Fruit fly (Drosophila melanogaster): ENCODE measurements around the gene Octbeta2R.
"Not testable (repeated sequence)": the region's sequence is repeated elsewhere in the genome, so short reads cannot be mapped to it uniquely, and the experiment has no call there.

Gene Octbeta2R

DNA sequence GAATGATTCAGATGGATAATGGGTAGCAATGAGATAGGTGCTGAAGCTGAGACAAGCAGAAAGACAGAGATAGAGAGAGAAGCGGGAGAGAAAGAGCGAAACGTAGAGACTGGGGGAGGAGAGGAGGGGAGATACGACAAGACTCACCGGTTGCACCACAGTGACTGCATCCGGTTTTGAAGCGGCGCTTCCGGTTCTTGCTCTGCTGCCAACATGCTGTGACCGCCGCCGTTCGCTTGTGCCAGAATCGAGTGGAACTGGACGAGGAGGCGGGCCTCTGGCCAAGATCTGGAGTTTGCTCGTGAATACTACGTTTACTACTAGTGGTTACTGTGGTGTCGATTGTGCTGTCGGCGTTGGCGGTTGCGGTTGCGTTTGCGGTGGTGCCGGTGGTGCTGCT is 80.5 kb downstream of the Octbeta2R start:
- no peak for TF ChIP-seq Sin3A (optimal IDR thresholded peaks at IDR 0.05)
- TF ChIP-seq psq (optimal IDR thresholded peaks at IDR 0.05): no peak
- TF ChIP-seq ttk (optimal IDR thresholded peaks at IDR 0.05): no peak

DNA sequence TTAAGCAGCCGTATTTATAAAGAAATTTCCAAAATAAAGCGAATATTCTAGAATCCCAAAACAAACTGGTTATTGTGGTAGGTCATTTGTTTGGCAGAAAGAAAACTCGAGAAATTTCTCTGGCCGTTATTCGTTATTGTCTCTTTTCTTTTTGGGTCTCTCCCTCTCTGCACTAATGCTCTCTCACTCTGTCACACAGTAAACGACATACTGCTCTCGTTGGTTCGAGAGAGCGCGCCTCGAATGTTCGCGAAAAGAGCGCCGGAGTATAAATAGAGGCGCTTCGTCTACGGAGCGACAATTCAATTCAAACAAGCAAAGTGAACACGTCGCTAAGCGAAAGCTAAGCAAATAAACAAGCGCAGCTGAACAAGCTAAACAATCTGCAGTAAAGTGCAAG is 86.7 kb downstream of the Octbeta2R start, which contains the start of gene Hsp70Bc:
TSS of gene Hsp70Bc (plus strand) at position 301 of the 400 bp plus-strand sequence.
- TF ChIP-seq ttk, h, insv (optimal IDR thresholded peaks at IDR 0.05): not testable (repeated sequence)

DNA sequence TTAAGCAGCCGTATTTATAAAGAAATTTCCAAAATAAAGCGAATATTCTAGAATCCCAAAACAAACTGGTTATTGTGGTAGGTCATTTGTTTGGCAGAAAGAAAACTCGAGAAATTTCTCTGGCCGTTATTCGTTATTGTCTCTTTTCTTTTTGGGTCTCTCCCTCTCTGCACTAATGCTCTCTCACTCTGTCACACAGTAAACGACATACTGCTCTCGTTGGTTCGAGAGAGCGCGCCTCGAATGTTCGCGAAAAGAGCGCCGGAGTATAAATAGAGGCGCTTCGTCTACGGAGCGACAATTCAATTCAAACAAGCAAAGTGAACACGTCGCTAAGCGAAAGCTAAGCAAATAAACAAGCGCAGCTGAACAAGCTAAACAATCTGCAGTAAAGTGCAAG is 90.0 kb downstream of the Octbeta2R start, which contains the start of gene Hsp70Bb:
TSS of gene Hsp70Bb (plus strand) at position 301 of the 400 bp plus-strand sequence.
- not testable (repeated sequence) for TF ChIP-seq Myc, Sin3A, insv (optimal IDR thresholded peaks at IDR 0.05)

DNA sequence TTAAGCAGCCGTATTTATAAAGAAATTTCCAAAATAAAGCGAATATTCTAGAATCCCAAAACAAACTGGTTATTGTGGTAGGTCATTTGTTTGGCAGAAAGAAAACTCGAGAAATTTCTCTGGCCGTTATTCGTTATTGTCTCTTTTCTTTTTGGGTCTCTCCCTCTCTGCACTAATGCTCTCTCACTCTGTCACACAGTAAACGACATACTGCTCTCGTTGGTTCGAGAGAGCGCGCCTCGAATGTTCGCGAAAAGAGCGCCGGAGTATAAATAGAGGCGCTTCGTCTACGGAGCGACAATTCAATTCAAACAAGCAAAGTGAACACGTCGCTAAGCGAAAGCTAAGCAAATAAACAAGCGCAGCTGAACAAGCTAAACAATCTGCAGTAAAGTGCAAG is 93.3 kb downstream of the Octbeta2R start, which contains the start of gene Hsp70Bbb:
TSS of gene Hsp70Bbb (plus strand) at position 301 of the 400 bp plus-strand sequence.
- not testable (repeated sequence) for TF ChIP-seq insv, psq, Sin3A (optimal IDR thresholded peaks at IDR 0.05)
